Worm (Caenorhabditis elegans) whole organism, late embryonic: Measurements from ENCODE around the gene R11F4.1.

Experiments used
- C38D4.7 ChIP-seq: fragments of 200-800 bp; sonication (Bioruptor generic); optimal IDR thresholded peaks from 2 replicates; lab custom pipeline; 2018; ENCODE audit warnings: mild to moderate bottlenecking, missing genetic modification characterization, moderate library complexity, missing compliant biosample characterization
- F13H6.1 ChIP-seq: sonication (generic microtip); optimal IDR thresholded peaks from 2 replicates; lab custom pipeline; 2016; ENCODE audit warnings: missing genetic modification characterization, missing compliant biosample characterization
- K02D7.2 ChIP-seq: sonication (generic microtip); optimal IDR thresholded peaks from 2 replicates; lab custom pipeline; 2017; ENCODE audit warnings: mild to moderate bottlenecking, missing genetic modification characterization, missing compliant biosample characterization
- K09A11.1 ChIP-seq: sonication (generic microtip); optimal IDR thresholded peaks from 2 replicates; lab custom pipeline; 2017; ENCODE audit warnings: antibody characterized with exemption, mild to moderate bottlenecking, missing genetic modification characterization, missing compliant biosample characterization; ENCODE audit not compliant: insufficient read depth
- ama-1 ChIP-seq: fragments of 150-350 bp; optimal IDR thresholded peaks from 2 replicates; lab custom pipeline; 2014
- ceh-19 ChIP-seq: fragments of 200-800 bp; sonication (Bioruptor generic); optimal IDR thresholded peaks from 2 replicates; lab custom pipeline; 2018; ENCODE audit warnings: mild to moderate bottlenecking, missing genetic modification characterization, missing compliant biosample characterization
- ceh-22 ChIP-seq: sonication (generic microtip); optimal IDR thresholded peaks from 2 replicates; lab custom pipeline; 2017; ENCODE audit warnings: missing biosample characterization, missing genetic modification characterization
- ceh-24 ChIP-seq: sonication (generic microtip); optimal IDR thresholded peaks from 2 replicates; lab custom pipeline; 2016; ENCODE audit warnings: mild to moderate bottlenecking, missing genetic modification characterization, missing compliant biosample characterization
- ceh-30 ChIP-seq: fragments of 150-350 bp; optimal IDR thresholded peaks from 2 replicates; lab custom pipeline; 2014; ENCODE audit warnings: missing biosample characterization, missing genetic modification characterization
- ceh-48 ChIP-seq: sonication (generic microtip); optimal IDR thresholded peaks from 2 replicates; lab custom pipeline; 2016; ENCODE audit warnings: missing genetic modification characterization, inconsistent platforms, missing compliant biosample characterization
- ceh-6 ChIP-seq: fragments of 200-800 bp; sonication (Bioruptor generic); optimal IDR thresholded peaks from 2 replicates; lab custom pipeline; 2018; ENCODE audit warnings: mild to moderate bottlenecking, missing genetic modification characterization, missing compliant biosample characterization
- ceh-9 ChIP-seq: sonication (generic microtip); optimal IDR thresholded peaks from 2 replicates; lab custom pipeline; 2016; ENCODE audit warnings: mild to moderate bottlenecking, missing genetic modification characterization, inconsistent platforms, missing compliant biosample characterization
- che-1 ChIP-seq: sonication (generic microtip); optimal IDR thresholded peaks from 2 replicates; lab custom pipeline; 2016; ENCODE audit warnings: mild to moderate bottlenecking, missing genetic modification characterization, missing compliant biosample characterization
- dmd-4 ChIP-seq: sonication (generic microtip); optimal IDR thresholded peaks from 2 replicates; lab custom pipeline; 2016; ENCODE audit warnings: borderline replicate concordance, missing genetic modification characterization, missing compliant biosample characterization
- elt-2 ChIP-seq: sonication (generic microtip); optimal IDR thresholded peaks from 2 replicates; lab custom pipeline; 2016; ENCODE audit warnings: missing genetic modification reagents, missing genetic modification characterization, missing compliant biosample characterization
- ets-4 ChIP-seq: sonication (generic microtip); optimal IDR thresholded peaks from 2 replicates; lab custom pipeline; 2016; ENCODE audit warnings: missing genetic modification characterization, missing compliant biosample characterization
- eyg-1 ChIP-seq: sonication (generic microtip); optimal IDR thresholded peaks from 2 replicates; lab custom pipeline; 2016; ENCODE audit warnings: missing genotype, missing genetic modification characterization, missing compliant biosample characterization
- fax-1 ChIP-seq: sonication (generic microtip); optimal IDR thresholded peaks from 2 replicates; lab custom pipeline; 2016; ENCODE audit warnings: missing genotype, missing genetic modification characterization, missing compliant biosample characterization
- fkh-10 ChIP-seq: fragments of 150-350 bp; optimal IDR thresholded peaks from 2 replicates; lab custom pipeline; 2014; ENCODE audit warnings: missing biosample characterization, missing genetic modification reagents, missing genetic modification characterization
- fkh-6 ChIP-seq: sonication (generic microtip); optimal IDR thresholded peaks from 2 replicates; lab custom pipeline; 2016; ENCODE audit warnings: missing genetic modification characterization, missing compliant biosample characterization
- hlh-13 ChIP-seq: fragments of 200-800 bp; sonication (Bioruptor generic); optimal IDR thresholded peaks from 2 replicates; lab custom pipeline; 2018; ENCODE audit warnings: mild to moderate bottlenecking, missing genetic modification characterization, missing compliant biosample characterization
- hlh-15 ChIP-seq: sonication (generic microtip); optimal IDR thresholded peaks from 2 replicates; lab custom pipeline; 2016; ENCODE audit warnings: missing genetic modification characterization, missing compliant biosample characterization
- hlh-30 ChIP-seq: sonication (generic microtip); optimal IDR thresholded peaks from 2 replicates; lab custom pipeline; 2017; ENCODE audit warnings: antibody characterized with exemption, missing genetic modification characterization, missing compliant biosample characterization; ENCODE audit not compliant: insufficient read depth
- hlh-6 ChIP-seq: sonication (generic microtip); optimal IDR thresholded peaks from 2 replicates; lab custom pipeline; 2016; ENCODE audit warnings: missing genotype, missing genetic modification characterization, missing compliant biosample characterization
- lin-11 ChIP-seq: fragments of 200-800 bp; sonication (Bioruptor generic); optimal IDR thresholded peaks from 2 replicates; lab custom pipeline; 2018; ENCODE audit warnings: mild to moderate bottlenecking, missing genetic modification characterization, missing compliant biosample characterization
- madf-2 ChIP-seq: sonication (generic microtip); optimal IDR thresholded peaks from 2 replicates; lab custom pipeline; 2017; ENCODE audit warnings: missing genetic modification characterization, missing compliant biosample characterization
- nfya-1 ChIP-seq: sonication (generic microtip); optimal IDR thresholded peaks from 2 replicates; lab custom pipeline; 2017; ENCODE audit warnings: missing genetic modification characterization, mild to moderate bottlenecking, missing compliant biosample characterization, antibody characterized with exemption, moderate library complexity
- nhr-11 ChIP-seq: fragments of 150-350 bp; optimal IDR thresholded peaks from 2 replicates; lab custom pipeline; 2014; ENCODE audit warnings: missing biosample characterization, missing genetic modification characterization
- nhr-232 ChIP-seq: sonication (generic microtip); optimal IDR thresholded peaks from 2 replicates; lab custom pipeline; 2016; ENCODE audit warnings: missing genetic modification characterization, missing compliant biosample characterization
- npax-4 ChIP-seq: sonication (generic microtip); optimal IDR thresholded peaks from 2 replicates; lab custom pipeline; 2016; ENCODE audit warnings: missing genetic modification characterization, missing compliant biosample characterization
- pag-3 ChIP-seq: sonication (generic microtip); optimal IDR thresholded peaks from 2 replicates; lab custom pipeline; 2016; ENCODE audit warnings: missing compliant biosample characterization, missing genetic modification characterization, borderline replicate concordance
- pha-2 ChIP-seq: sonication (generic microtip); optimal IDR thresholded peaks from 2 replicates; lab custom pipeline; 2017; ENCODE audit warnings: mild to moderate bottlenecking, missing genetic modification characterization, missing compliant biosample characterization
- pha-4 ChIP-seq: fragments of 150-350 bp; optimal IDR thresholded peaks from 2 replicates; lab custom pipeline; 2018; ENCODE audit warnings: missing biosample characterization, missing genetic modification reagents, missing genetic modification characterization
- pqm-1 ChIP-seq: sonication (generic microtip); optimal IDR thresholded peaks from 2 replicates; lab custom pipeline; 2016; ENCODE audit warnings: missing genetic modification characterization, missing compliant biosample characterization
- pros-1 ChIP-seq: fragments of 150-350 bp; optimal IDR thresholded peaks from 2 replicates; lab custom pipeline; 2014; ENCODE audit warnings: missing biosample characterization, missing genetic modification reagents, missing genetic modification characterization
- rnt-1 ChIP-seq: sonication (generic microtip); optimal IDR thresholded peaks from 2 replicates; lab custom pipeline; 2016; ENCODE audit warnings: missing genetic modification characterization, missing compliant biosample characterization
- sdc-2 ChIP-seq: sonication (generic microtip); optimal IDR thresholded peaks from 2 replicates; lab custom pipeline; 2016; ENCODE audit warnings: missing genotype, missing genetic modification characterization, missing compliant biosample characterization
- sox-4 ChIP-seq: sonication (generic microtip); optimal IDR thresholded peaks from 2 replicates; lab custom pipeline; 2017; ENCODE audit warnings: mild to moderate bottlenecking, missing genetic modification characterization, inconsistent platforms, missing compliant biosample characterization
- tbx-2 ChIP-seq: sonication (generic microtip); optimal IDR thresholded peaks from 2 replicates; lab custom pipeline; 2016; ENCODE audit warnings: missing genetic modification characterization, missing compliant biosample characterization
- tbx-7 ChIP-seq: sonication (generic microtip); optimal IDR thresholded peaks from 2 replicates; lab custom pipeline; 2016; ENCODE audit warnings: missing genotype, missing genetic modification characterization, missing compliant biosample characterization
- unc-55 ChIP-seq: sonication (generic microtip); optimal IDR thresholded peaks from 2 replicates; lab custom pipeline; 2017; ENCODE audit warnings: missing biosample characterization, missing genetic modification reagents, missing genetic modification characterization
- zip-5 ChIP-seq: sonication (generic microtip); optimal IDR thresholded peaks from 2 replicates; lab custom pipeline; 2016; ENCODE audit warnings: missing genetic modification characterization, missing compliant biosample characterization

The R11F4.1 gene

DNA sequence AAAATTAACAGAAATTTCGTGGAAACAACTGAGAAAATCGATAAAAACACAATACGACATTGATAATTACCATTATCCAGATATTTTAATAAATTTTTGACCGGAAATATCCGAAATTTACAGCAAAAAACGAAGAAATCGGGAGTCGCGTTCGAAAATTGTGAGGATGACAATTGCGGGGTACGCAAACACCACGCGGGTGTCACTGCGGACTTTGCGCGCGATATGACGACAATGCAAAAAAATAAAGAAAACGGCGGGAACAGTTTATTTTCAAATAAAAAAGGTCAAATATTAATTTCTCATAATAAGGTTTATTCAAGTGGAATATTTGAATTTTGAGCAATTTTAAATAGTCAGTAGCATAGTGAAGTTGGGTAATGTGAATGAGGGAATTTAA, 47.4 kb upstream of the R11F4.1 start, which contains the start of gene rpn-11 (continued):
- no peak for TF ChIP-seq eyg-1 (tag; lab: Kevin White, UChicago)
- TF ChIP-seq elt-2 (tag; lab: Kevin White, UChicago) = peak; percentile 44
- TF ChIP-seq ceh-19 (GFP tag; lab: Kevin White, UChicago) = no peak
- TF ChIP-seq zip-5 = no peak
- no peak for TF ChIP-seq hlh-13 (GFP tag; lab: Kevin White, UChicago)
- no peak for TF ChIP-seq C38D4.7 (GFP tag; lab: Kevin White, UChicago)
- no peak for TF ChIP-seq fkh-6
- no peak for TF ChIP-seq hlh-15 (tag; lab: Kevin White, UChicago)
- peak; percentile 71 for TF ChIP-seq nfya-1
- TF ChIP-seq nhr-11 = no peak
- no peak for TF ChIP-seq ets-4 (tag; lab: Kevin White, UChicago)
- no peak for TF ChIP-seq ceh-22 (tag; lab: Kevin White, UChicago)
- no peak for TF ChIP-seq npax-4 (tag; lab: Kevin White, UChicago)
- no peak for TF ChIP-seq pros-1 (tag; lab: Kevin White, UChicago)
- no peak for TF ChIP-seq sox-4 (tag; lab: Kevin White, UChicago)
- no peak for TF ChIP-seq K09A11.1 (tag; lab: Kevin White, UChicago)
- no peak for TF ChIP-seq madf-2 (tag; lab: Kevin White, UChicago)
- TF ChIP-seq tbx-7 = no peak
- no peak for TF ChIP-seq ceh-9 (tag; lab: Kevin White, UChicago)
- TF ChIP-seq pha-2 (tag; lab: Kevin White, UChicago) = no peak
- no peak for TF ChIP-seq sdc-2 (tag; lab: Kevin White, UChicago)
- TF ChIP-seq fkh-10 (GFP tag; lab: Kevin White, UChicago) = no peak
- no peak for TF ChIP-seq dmd-4
- no peak for TF ChIP-seq ceh-30
- TF ChIP-seq pha-4 (tag; lab: Kevin White, UChicago) = no peak
- no peak for TF ChIP-seq fax-1
- TF ChIP-seq ceh-6 (GFP tag; lab: Kevin White, UChicago) = no peak
- TF ChIP-seq pag-3 (tag; lab: Kevin White, UChicago) = no peak
- peak; percentile 18 for TF ChIP-seq ceh-48
- no peak for TF ChIP-seq nhr-232 (tag; lab: Kevin White, UChicago)

- no peak for TF ChIP-seq ceh-24 (tag; lab: Kevin White, UChicago)
- no peak for TF ChIP-seq fkh-6
- TF ChIP-seq K09A11.1 (tag; lab: Kevin White, UChicago) = no peak
- TF ChIP-seq K02D7.2 (tag; lab: Kevin White, UChicago) = no peak
- TF ChIP-seq rnt-1 = no peak
- TF ChIP-seq F13H6.1 (tag; lab: Kevin White, UChicago) = no peak
- TF ChIP-seq ceh-6 (GFP tag; lab: Kevin White, UChicago) = no peak
- no peak for TF ChIP-seq ets-4 (tag; lab: Kevin White, UChicago)
- no peak for TF ChIP-seq lin-11
- no peak for TF ChIP-seq hlh-13 (GFP tag; lab: Kevin White, UChicago)
- no peak for TF ChIP-seq madf-2 (tag; lab: Kevin White, UChicago)
- no peak for TF ChIP-seq hlh-6 (tag; lab: Kevin White, UChicago)
- TF ChIP-seq pqm-1 (tag; lab: Kevin White, UChicago) = no peak
- TF ChIP-seq che-1 (tag; lab: Kevin White, UChicago) = no peak
- no peak for TF ChIP-seq nhr-11
- no peak for TF ChIP-seq unc-55
- TF ChIP-seq ama-1 (lab: Kevin White, UChicago) = no peak
- no peak for TF ChIP-seq tbx-2
- TF ChIP-seq zip-5 = no peak
- no peak for TF ChIP-seq hlh-30 (tag; lab: Kevin White, UChicago)
These were observed 46.3 kb upstream of the R11F4.1 start, which contains the start of gene K07D4.2 for ce11 chrII:4045396-4045795. Gene K07D4.2 (minus strand): TSS chrII:4045496.
